Comparison of ENCODE assay signal across 4 fruit fly cellular contexts in genomic region chr2L:12529949-12530849, dm6.
TF ChIP-seq lines count a peak whose summit lies in the region.

No protein-coding gene starts in this region.

- no peak for TF ChIP-seq CTCF in whole organism, embryonic (GFP tag; optimal IDR thresholded peaks at IDR 0.05; lab: Kevin White, UChicago)

TF ChIP-seq in whole organism, adult, 20 proteins besides CTCF, POLR2A, EP300 and RAD21:
- TF ChIP-seq cic (GFP tag; optimal IDR thresholded peaks at IDR 0.05; lab: Kevin White, UChicago) = peak; percentile 34
- TF ChIP-seq CG11617 (GFP tag; optimal IDR thresholded peaks at IDR 0.05; lab: Kevin White, UChicago) = no peak
- TF ChIP-seq Mnt (GFP tag; optimal IDR thresholded peaks at IDR 0.05; lab: Kevin White, UChicago) = no peak
- TF ChIP-seq Hr96 (GFP tag; optimal IDR thresholded peaks at IDR 0.05; lab: Kevin White, UChicago) = no peak
- no peak for TF ChIP-seq kay (GFP tag; lab: Kevin White, UChicago; ENCODE audit: borderline replicate concordance)
- TF ChIP-seq CG1620 (GFP tag; optimal IDR thresholded peaks at IDR 0.05; lab: Kevin White, UChicago) = no peak
- no peak for TF ChIP-seq Clk (GFP tag; optimal IDR thresholded peaks at IDR 0.05; lab: Kevin White, UChicago)
- no peak for TF ChIP-seq CG7045 (GFP tag; optimal IDR thresholded peaks at IDR 0.05; lab: Kevin White, UChicago)
- no peak for TF ChIP-seq Crg-1 (GFP tag; optimal IDR thresholded peaks at IDR 0.05; lab: Kevin White, UChicago)
- TF ChIP-seq bab1 (GFP tag; optimal IDR thresholded peaks at IDR 0.05; lab: Kevin White, UChicago) = no peak
- no peak for TF ChIP-seq ovo (GFP tag; optimal IDR thresholded peaks at IDR 0.05; lab: Kevin White, UChicago)
- TF ChIP-seq pad (GFP tag; optimal IDR thresholded peaks at IDR 0.05; lab: Kevin White, UChicago) = no peak
- no peak for TF ChIP-seq toe (GFP tag; optimal IDR thresholded peaks at IDR 0.05; lab: Kevin White, UChicago)
- TF ChIP-seq CG7101 (tag; optimal IDR thresholded peaks at IDR 0.05; lab: Kevin White, UChicago) = no peak
- TF ChIP-seq CG14711 (tag; optimal IDR thresholded peaks at IDR 0.05; lab: Kevin White, UChicago) = no peak
- TF ChIP-seq CG33017 (tag; optimal IDR thresholded peaks at IDR 0.05; lab: Kevin White, UChicago) = no peak
- TF ChIP-seq CG5204 (GFP tag; optimal IDR thresholded peaks at IDR 0.05; lab: Kevin White, UChicago) = no peak
- peak; percentile 34 for TF ChIP-seq tj (GFP tag; optimal IDR thresholded peaks at IDR 0.05; lab: Kevin White, UChicago)
- TF ChIP-seq cnc (optimal IDR thresholded peaks at IDR 0.05; lab: Kevin White, UChicago) = no peak
- TF ChIP-seq CG12768 (GFP tag; optimal IDR thresholded peaks at IDR 0.05; lab: Kevin White, UChicago) = peak; percentile 56

TF ChIP-seq in whole organism, embryonic, 481 proteins besides CTCF, POLR2A, EP300 and RAD21 (continues in another document):
- TF ChIP-seq CG7556 (GFP tag; optimal IDR thresholded peaks at IDR 0.05; lab: Kevin White, UChicago) = peak; percentile 16
- no peak for TF ChIP-seq danr (GFP tag; IDR thresholded peaks at IDR 0.05; lab: Robert Waterston, UW)
- peak; percentile 17 for TF ChIP-seq CG12769 (tag; optimal IDR thresholded peaks at IDR 0.05; lab: Kevin White, UChicago)
- TF ChIP-seq Xbp1 (GFP tag; optimal IDR thresholded peaks at IDR 0.05; lab: Kevin White, UChicago) = peak; percentile 6
- no peak for TF ChIP-seq CG9797 (GFP tag; optimal IDR thresholded peaks at IDR 0.05; lab: Kevin White, UChicago)
- TF ChIP-seq z (GFP tag; IDR thresholded peaks at IDR 0.05; lab: Robert Waterston, UW) = no peak
- no peak for TF ChIP-seq Dip2 (GFP tag; IDR thresholded peaks at IDR 0.05; lab: Robert Waterston, UW)
- no peak for TF ChIP-seq sima (GFP tag; optimal IDR thresholded peaks at IDR 0.05; lab: Kevin White, UChicago)
- 0 out of 2 replicates have a peak, but pooled peaks have one; percentile 12 for TF ChIP-seq CG3847 (GFP tag; IDR thresholded peaks at IDR 0.05; lab: Robert Waterston, UW)
- TF ChIP-seq CG18599 (GFP tag; optimal IDR thresholded peaks at IDR 0.05; lab: Kevin White, UChicago) = no peak
- peak; percentile 30 for TF ChIP-seq CG30403 (GFP tag; optimal IDR thresholded peaks at IDR 0.05; lab: Kevin White, UChicago)
- no peak for TF ChIP-seq NC2β (GFP tag; optimal IDR thresholded peaks at IDR 0.05; lab: Kevin White, UChicago)
- no peak for TF ChIP-seq emc (GFP tag; optimal IDR thresholded peaks at IDR 0.05; lab: Kevin White, UChicago)
- peak; percentile 35 for TF ChIP-seq CG10979 (tag; optimal IDR thresholded peaks at IDR 0.05; lab: Kevin White, UChicago)
- TF ChIP-seq sqz (GFP tag; optimal IDR thresholded peaks at IDR 0.05; lab: Kevin White, UChicago) = no peak
- TF ChIP-seq CG7987 (GFP tag; optimal IDR thresholded peaks at IDR 0.05; lab: Kevin White, UChicago) = peak; percentile 18
- 0 out of 3 replicates have a peak, but pooled peaks have one; percentile 19 for TF ChIP-seq ase (GFP tag; IDR thresholded peaks at IDR 0.05; lab: Robert Waterston, UW)
- no peak for TF ChIP-seq pros (GFP tag; optimal IDR thresholded peaks at IDR 0.05; lab: Kevin White, UChicago)
- peak; percentile 3 for TF ChIP-seq Hr3 (GFP tag; optimal IDR thresholded peaks at IDR 0.05; lab: Kevin White, UChicago)
- no peak for TF ChIP-seq caup (GFP tag; optimal IDR thresholded peaks at IDR 0.05; lab: Kevin White, UChicago; ENCODE audit: severe bottlenecking)
- no peak for TF ChIP-seq D19A (tag; optimal IDR thresholded peaks at IDR 0.05; lab: Kevin White, UChicago)
- peak; percentile 26; the same call in 1 of the 2 replicates for TF ChIP-seq CG14014 (GFP tag; IDR thresholded peaks at IDR 0.05; lab: Robert Waterston, UW)
- TF ChIP-seq shn (GFP tag; optimal IDR thresholded peaks at IDR 0.05; lab: Kevin White, UChicago) = no peak
- no peak for TF ChIP-seq h (optimal IDR thresholded peaks at IDR 0.05; lab: Kevin White, UChicago)
- no peak for TF ChIP-seq CG12236 (GFP tag; optimal IDR thresholded peaks at IDR 0.05; lab: Kevin White, UChicago)

TF ChIP-seq in whole organism, prepupa, 60 proteins besides CTCF, POLR2A, EP300 and RAD21 (continues in another document):
- TF ChIP-seq achi (GFP tag; optimal IDR thresholded peaks at IDR 0.05; lab: Kevin White, UChicago) (no peak), eg (GFP tag; IDR thresholded peaks at IDR 0.05; lab: Robert Waterston, UW) (peak; percentile 28; the same call in 1 of the 3 replicates), dac (GFP tag; optimal IDR thresholded peaks at IDR 0.05; lab: Kevin White, UChicago) (no peak), CG7368 (GFP tag; optimal IDR thresholded peaks at IDR 0.05; lab: Kevin White, UChicago) (no peak), CG9139 (GFP tag; optimal IDR thresholded peaks at IDR 0.05; lab: Kevin White, UChicago) (no peak), Sox102F (GFP tag; optimal IDR thresholded peaks at IDR 0.05; lab: Kevin White, UChicago) (no peak), CG6163 (GFP tag; IDR thresholded peaks at IDR 0.05; lab: Robert Waterston, UW) (no peak), Blimp-1 (GFP tag; optimal IDR thresholded peaks at IDR 0.05; lab: Kevin White, UChicago) (no peak), svp (GFP tag; lab: Kevin White, UChicago) (no peak), CG10631 (GFP tag; optimal IDR thresholded peaks at IDR 0.05; lab: Kevin White, UChicago) (peak; percentile 6), CG4318 (GFP tag; optimal IDR thresholded peaks at IDR 0.05; lab: Kevin White, UChicago) (peak; percentile 64), CG32006 (GFP tag; optimal IDR thresholded peaks at IDR 0.05; lab: Kevin White, UChicago) (peak; percentile 67), Smox (GFP tag; optimal IDR thresholded peaks at IDR 0.05; lab: Kevin White, UChicago) (no peak), dsx (GFP tag; optimal IDR thresholded peaks at IDR 0.05; lab: Kevin White, UChicago; ENCODE audit: poor library complexity, severe bottlenecking) (no peak), CG16779 (tag; optimal IDR thresholded peaks at IDR 0.05; lab: Kevin White, UChicago) (no peak), Eip75B (GFP tag; optimal IDR thresholded peaks at IDR 0.05; lab: Kevin White, UChicago) (no peak), CG11294 (GFP tag; IDR thresholded peaks at IDR 0.05; lab: Robert Waterston, UW) (no peak), Eip78C (GFP tag; lab: Kevin White, UChicago) (peak; percentile 90), CG6854 (GFP tag; optimal IDR thresholded peaks at IDR 0.05; lab: Kevin White, UChicago) (no peak), CG11902 (GFP tag; optimal IDR thresholded peaks at IDR 0.05; lab: Kevin White, UChicago) (no peak), Ets21C (GFP tag; optimal IDR thresholded peaks at IDR 0.05; lab: Kevin White, UChicago) (no peak), Met (GFP tag; optimal IDR thresholded peaks at IDR 0.05; lab: Kevin White, UChicago) (no peak), fd85E (GFP tag; optimal IDR thresholded peaks at IDR 0.05; lab: Kevin White, UChicago) (no peak), CG6808 (GFP tag; optimal IDR thresholded peaks at IDR 0.05; lab: Kevin White, UChicago) (no peak), salr (GFP tag; optimal IDR thresholded peaks at IDR 0.05; lab: Kevin White, UChicago) (peak in 1 of 2 experiments; percentile 30), acj6 (GFP tag; optimal IDR thresholded peaks at IDR 0.05; lab: Kevin White, UChicago) (peak; percentile 22), CG34406 (GFP tag; optimal IDR thresholded peaks at IDR 0.05; lab: Kevin White, UChicago) (no peak), CG6792 (GFP tag; optimal IDR thresholded peaks at IDR 0.05; lab: Kevin White, UChicago) (no peak)

TF ChIP-seq in whole organism, pupa, 21 proteins besides CTCF, POLR2A, EP300 and RAD21:
- TF ChIP-seq CG9948 (tag; optimal IDR thresholded peaks at IDR 0.05; lab: Kevin White, UChicago) = peak; percentile 37
- no peak; the same call in 2 of the 3 replicates for TF ChIP-seq CG4496 (GFP tag; IDR thresholded peaks at IDR 0.05; lab: Robert Waterston, UW)
- 0 out of 3 replicates have a peak, but pooled peaks have one; percentile 36 for TF ChIP-seq fd96Ca (GFP tag; IDR thresholded peaks at IDR 0.05; lab: Robert Waterston, UW)
- no peak for TF ChIP-seq rn (GFP tag; IDR thresholded peaks at IDR 0.05; lab: Robert Waterston, UW)
- peak; percentile 7 for TF ChIP-seq CG8159 (tag; optimal IDR thresholded peaks at IDR 0.05; lab: Kevin White, UChicago)
- TF ChIP-seq CG17806 (tag; optimal IDR thresholded peaks at IDR 0.05; lab: Kevin White, UChicago) = peak; percentile 24
